Fruit fly (Drosophila melanogaster): Measurements from ENCODE around the gene pths.
A peak's percentile ranks its signal among the peaks of the same experiment; 100 is the strongest.

The pths gene

dm6 chr2L:21107651-21108489 lies 35.2 kb upstream of the pths start (continued):
- TF ChIP-seq btn (GFP tag; optimal IDR thresholded peaks at IDR 0.05) (no peak), Hsf (GFP tag; optimal IDR thresholded peaks at IDR 0.05) (no peak), en (GFP tag; optimal IDR thresholded peaks at IDR 0.05) (no peak), CG10209 (GFP tag; optimal IDR thresholded peaks at IDR 0.05) (no peak), CG18764 (GFP tag; optimal IDR thresholded peaks at IDR 0.05) (no peak), trem (tag; optimal IDR thresholded peaks at IDR 0.05) (no peak), twi (tag; optimal IDR thresholded peaks at IDR 0.05) (no peak), CG6175 (GFP tag; IDR thresholded peaks at IDR 0.05) (no peak), otp (GFP tag; IDR thresholded peaks at IDR 0.05) (no peak), knrl (GFP tag; IDR thresholded peaks at IDR 0.05; ENCODE audit: partially characterized antibody) (no peak), CG3281 (GFP tag; optimal IDR thresholded peaks at IDR 0.05) (no peak), hth (optimal IDR thresholded peaks at IDR 0.05) (no peak), ttk (GFP tag; IDR thresholded peaks at IDR 0.05) (no peak), CG1529 (GFP tag; optimal IDR thresholded peaks at IDR 0.05) (no peak), Hey (tag; optimal IDR thresholded peaks at IDR 0.05) (no peak), Bdp1 (GFP tag; optimal IDR thresholded peaks at IDR 0.05) (no peak), B-H2 (GFP tag; optimal IDR thresholded peaks at IDR 0.05) (no peak), CG12391 (tag; optimal IDR thresholded peaks at IDR 0.05) (no peak), jing (GFP tag; optimal IDR thresholded peaks at IDR 0.05) (no peak), chinmo (GFP tag; IDR thresholded peaks at IDR 0.05; ENCODE audit: partially characterized antibody) (0 out of 4 replicates have a peak, but pooled peaks have one; percentile 30), Adf1 (GFP tag; IDR thresholded peaks at IDR 0.05) (no peak), nerfin-1 (tag; optimal IDR thresholded peaks at IDR 0.05) (no peak), CG10366 (GFP tag; IDR thresholded peaks at IDR 0.05) (no peak), tup (GFP tag; optimal IDR thresholded peaks at IDR 0.05) (no peak), CG2712 (tag; optimal IDR thresholded peaks at IDR 0.05) (peak; percentile 12), Xbp1 (GFP tag; optimal IDR thresholded peaks at IDR 0.05) (peak; percentile 8), Nf-YA (GFP tag; IDR thresholded peaks at IDR 0.05) (no peak), schlank (tag; optimal IDR thresholded peaks at IDR 0.05) (no peak), CG15514 (GFP tag; optimal IDR thresholded peaks at IDR 0.05) (peak; percentile 17), gcm2 (GFP tag; optimal IDR thresholded peaks at IDR 0.05) (no peak), CG2202 (tag; optimal IDR thresholded peaks at IDR 0.05) (no peak), HLH54F (GFP tag; optimal IDR thresholded peaks at IDR 0.05) (no peak), grau (tag; optimal IDR thresholded peaks at IDR 0.05) (peak; percentile 4), CG34422 (GFP tag; IDR thresholded peaks at IDR 0.05) (peak; percentile 28; the same call in 1 of the 3 replicates), dati (GFP tag; IDR thresholded peaks at IDR 0.05) (no peak), HLH3B (GFP tag; IDR thresholded peaks at IDR 0.05) (no peak), CG18599 (GFP tag; optimal IDR thresholded peaks at IDR 0.05) (no peak), CG9876 (GFP tag; optimal IDR thresholded peaks at IDR 0.05) (no peak), Awh (GFP tag; IDR thresholded peaks at IDR 0.05) (no peak), sens-2 (GFP tag; IDR thresholded peaks at IDR 0.05) (no peak), CG15601 (tag; optimal IDR thresholded peaks at IDR 0.05) (no peak), dm (GFP tag; optimal IDR thresholded peaks at IDR 0.05) (no peak), kah (GFP tag; optimal IDR thresholded peaks at IDR 0.05) (no peak), CG7786 (GFP tag; optimal IDR thresholded peaks at IDR 0.05) (no peak), Sox102F (GFP tag; optimal IDR thresholded peaks at IDR 0.05) (peak; percentile 43), al (GFP tag; IDR thresholded peaks at IDR 0.05) (no peak), sisA (GFP tag; IDR thresholded peaks at IDR 0.05) (0 out of 2 replicates have a peak, but pooled peaks have one; percentile 9), Hr51 (GFP tag; optimal IDR thresholded peaks at IDR 0.05) (peak in 1 of 2 experiments; percentile 32), Rfx (GFP tag; IDR thresholded peaks at IDR 0.05) (0 out of 2 replicates have a peak, but pooled peaks have one; percentile 24), CG31224 (GFP tag; IDR thresholded peaks at IDR 0.05) (no peak)
